2 worm cellular contexts compared by ENCODE assay signal in the genomic region with DNA sequence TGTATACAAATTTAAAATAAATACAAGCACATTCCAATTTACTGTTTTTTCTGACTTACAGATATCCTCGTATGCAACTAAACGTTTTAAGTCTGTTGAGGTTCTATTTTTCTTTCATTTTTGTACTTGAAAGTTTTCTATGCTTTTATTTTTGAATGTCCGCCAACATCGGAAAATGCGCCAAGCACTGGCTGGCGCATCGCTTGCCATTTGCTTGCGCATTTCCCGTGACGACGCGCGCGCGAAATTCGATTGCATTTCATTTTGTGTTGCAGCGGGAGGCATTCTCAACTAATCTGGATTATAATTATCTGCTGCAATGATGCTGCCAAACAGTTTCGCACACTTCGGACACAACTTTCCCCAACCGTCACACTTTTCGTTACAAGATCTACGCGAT.
A peak's percentile ranks its signal among the peaks of the same experiment; 100 is the strongest.
TF ChIP-seq lines count a peak whose summit lies in the region.

A gene (plus strand): TSS at position 278 of the 400 bp plus-strand sequence.

TF ChIP-seq in whole organism, L1 larva, 84 proteins besides CTCF, POLR2A, EP300 and RAD21 (continued from another document):
- TF ChIP-seq mab-9 (GFP tag; IDR thresholded peaks at IDR 0.05; lab: Robert Waterston, UW): peak; percentile 93
- peak; percentile 99 for TF ChIP-seq rnt-1 (tag; optimal IDR thresholded peaks at IDR 0.05; lab: Kevin White, UChicago)
- peak; percentile 94 for TF ChIP-seq nhr-77 (tag; optimal IDR thresholded peaks at IDR 0.05; lab: Kevin White, UChicago)
- peak; percentile 97 to 99 (median 98) for TF ChIP-seq ceh-82 (tag; optimal IDR thresholded peaks at IDR 0.05; lab: Kevin White, UChicago)
- no peak for TF ChIP-seq ets-5 (GFP tag; IDR thresholded peaks at IDR 0.05; lab: Robert Waterston, UW)
- TF ChIP-seq nhr-12 (tag; optimal IDR thresholded peaks at IDR 0.05; lab: Kevin White, UChicago): peak; percentile 3
- no peak for TF ChIP-seq nhr-28 (tag; optimal IDR thresholded peaks at IDR 0.05; lab: Kevin White, UChicago)
- TF ChIP-seq elt-2 (tag; optimal IDR thresholded peaks at IDR 0.05; lab: Kevin White, UChicago): peak; percentile 87
- peak; percentile 85 for TF ChIP-seq nhr-11 (tag; optimal IDR thresholded peaks at IDR 0.05; lab: Kevin White, UChicago)
- TF ChIP-seq skn-1 (tag; optimal IDR thresholded peaks at IDR 0.05; lab: Kevin White, UChicago): peak; percentile 96
- peak; percentile 89 for TF ChIP-seq egl-13 (tag; optimal IDR thresholded peaks at IDR 0.05; lab: Kevin White, UChicago)
- peak; percentile 88 for TF ChIP-seq zip-4 (GFP tag; optimal IDR thresholded peaks at IDR 0.05; lab: Kevin White, UChicago)
- TF ChIP-seq unc-98 (GFP tag; IDR thresholded peaks at IDR 0.05; lab: Robert Waterston, UW): peak; percentile 73
- peak; percentile 91 for TF ChIP-seq ztf-4 (tag; optimal IDR thresholded peaks at IDR 0.05; lab: Kevin White, UChicago)
- peak; percentile 99 to 100 for TF ChIP-seq lin-35 (GFP tag; optimal IDR thresholded peaks at IDR 0.05; lab: Kevin White, UChicago)
- TF ChIP-seq C34B4.2 (tag; optimal IDR thresholded peaks at IDR 0.05; lab: Kevin White, UChicago): peak; percentile 80
- TF ChIP-seq nhr-76 (tag; optimal IDR thresholded peaks at IDR 0.05; lab: Kevin White, UChicago): peak; percentile 18
- peak; percentile 82 for TF ChIP-seq lir-3 (tag; optimal IDR thresholded peaks at IDR 0.05; lab: Kevin White, UChicago; ENCODE audit: poor library complexity)
- TF ChIP-seq snpc-4 (tag; optimal IDR thresholded peaks at IDR 0.05; lab: Kevin White, UChicago): peak; percentile 83
- TF ChIP-seq Y116A8C.19 (tag; optimal IDR thresholded peaks at IDR 0.05; lab: Kevin White, UChicago; ENCODE audit: borderline replicate concordance): no peak
- peak; percentile 56 for TF ChIP-seq unc-62 (GFP tag; optimal IDR thresholded peaks at IDR 0.05; lab: Kevin White, UChicago)
- no peak for TF ChIP-seq tlp-1 (tag; optimal IDR thresholded peaks at IDR 0.05; lab: Kevin White, UChicago)
- TF ChIP-seq ceh-90 (tag; optimal IDR thresholded peaks at IDR 0.05; lab: Kevin White, UChicago): peak; percentile 41
- TF ChIP-seq pag-3 (tag; optimal IDR thresholded peaks at IDR 0.05; lab: Kevin White, UChicago; ENCODE audit: borderline replicate concordance, insufficient read depth): no peak
- TF ChIP-seq isw-1 (GFP tag; IDR thresholded peaks at IDR 0.05; lab: Robert Waterston, UW): peak; percentile 97
- TF ChIP-seq lsy-2 (tag; optimal IDR thresholded peaks at IDR 0.05; lab: Kevin White, UChicago): peak; percentile 97
- no peak for TF ChIP-seq nhr-84 (tag; optimal IDR thresholded peaks at IDR 0.05; lab: Kevin White, UChicago)

TF ChIP-seq in whole organism, young adult, 124 proteins besides CTCF, POLR2A, EP300 and RAD21 (continued from another document):
- peak; percentile 85 for TF ChIP-seq C06A6.2 (GFP tag; conservative IDR thresholded peaks at IDR 0.05; lab: Robert Waterston, UW)
- TF ChIP-seq athp-1 (tag; optimal IDR thresholded peaks at IDR 0.05; lab: Kevin White, UChicago): peak; percentile 79
- no peak for TF ChIP-seq snpc-1.1 (tag; optimal IDR thresholded peaks at IDR 0.05; lab: Kevin White, UChicago; ENCODE audit: insufficient read depth)
- no peak for TF ChIP-seq hlh-26 (GFP tag; conservative IDR thresholded peaks at IDR 0.05; lab: Robert Waterston, UW)
- TF ChIP-seq Y53G8AR.9 (GFP tag; conservative IDR thresholded peaks at IDR 0.05; lab: Robert Waterston, UW): peak; percentile 97
- peak; percentile 78 for TF ChIP-seq gei-17 (GFP tag; optimal IDR thresholded peaks at IDR 0.05; lab: Kevin White, UChicago)
- TF ChIP-seq F52B5.7 (tag; optimal IDR thresholded peaks at IDR 0.05; lab: Kevin White, UChicago): peak; percentile 59
- TF ChIP-seq K12H6.12 (tag; optimal IDR thresholded peaks at IDR 0.05; lab: Kevin White, UChicago): peak; percentile 85
- peak; percentile 97 for TF ChIP-seq dox-1 (GFP tag; IDR thresholded peaks at IDR 0.05; lab: Robert Waterston, UW)
- peak; percentile 83 for TF ChIP-seq ceh-100 (GFP tag; IDR thresholded peaks at IDR 0.05; lab: Robert Waterston, UW)
- no peak for TF ChIP-seq lag-1 (GFP tag; IDR thresholded peaks at IDR 0.05; lab: Robert Waterston, UW)
- TF ChIP-seq dpl-1 (GFP tag; optimal IDR thresholded peaks at IDR 0.05; lab: Kevin White, UChicago): peak; percentile 98
- TF ChIP-seq rec-8 (tag; optimal IDR thresholded peaks at IDR 0.05; lab: Kevin White, UChicago): no peak
- peak; percentile 22 for TF ChIP-seq ccch-3 (GFP tag; optimal IDR thresholded peaks at IDR 0.05; lab: Kevin White, UChicago)
- TF ChIP-seq K11D2.4 (GFP tag; IDR thresholded peaks at IDR 0.05; lab: Robert Waterston, UW): peak; percentile 91
- TF ChIP-seq nfya-1 (tag; optimal IDR thresholded peaks at IDR 0.05; lab: Kevin White, UChicago; ENCODE audit: borderline replicate concordance, insufficient read depth): no peak
- TF ChIP-seq ceh-40 (GFP tag; IDR thresholded peaks at IDR 0.05; lab: Robert Waterston, UW): no peak
- peak; percentile 63 for TF ChIP-seq egrh-3 (GFP tag; IDR thresholded peaks at IDR 0.05; lab: Robert Waterston, UW)
- TF ChIP-seq aptf-3 (GFP tag; IDR thresholded peaks at IDR 0.05; lab: Robert Waterston, UW): 0 out of 2 replicates have a peak, but pooled peaks have one; percentile 49
- peak; percentile 94 for TF ChIP-seq F33H1.4 (GFP tag; IDR thresholded peaks at IDR 0.05; lab: Robert Waterston, UW)
- no peak for TF ChIP-seq die-1 (tag; optimal IDR thresholded peaks at IDR 0.05; lab: Kevin White, UChicago)
- TF ChIP-seq snpc-1.3 (tag; optimal IDR thresholded peaks at IDR 0.05; lab: Kevin White, UChicago; ENCODE audit: insufficient read depth): peak; percentile 41
- TF ChIP-seq snpc-3.4 (tag; optimal IDR thresholded peaks at IDR 0.05; lab: Kevin White, UChicago): peak; percentile 88
- TF ChIP-seq mcd-1 (GFP tag; IDR thresholded peaks at IDR 0.05; lab: Robert Waterston, UW): peak; percentile 96
- TF ChIP-seq rcor-1 (GFP tag; IDR thresholded peaks at IDR 0.05; lab: Robert Waterston, UW): peak; percentile 92
- no peak for TF ChIP-seq ceh-58 (GFP tag; IDR thresholded peaks at IDR 0.05; lab: Robert Waterston, UW)
- TF ChIP-seq let-607 (tag; optimal IDR thresholded peaks at IDR 0.05; lab: Kevin White, UChicago): peak; percentile 54 to 83
- peak; percentile 92 for TF ChIP-seq ZK185.1 (tag; optimal IDR thresholded peaks at IDR 0.05; lab: Kevin White, UChicago; ENCODE audit: poor library complexity, severe bottlenecking)
- TF ChIP-seq lin-40 (tag; optimal IDR thresholded peaks at IDR 0.05; lab: Kevin White, UChicago): no peak
- TF ChIP-seq F49E8.2 (tag; optimal IDR thresholded peaks at IDR 0.05; lab: Kevin White, UChicago; ENCODE audit: insufficient read depth): peak; percentile 64
- no peak for TF ChIP-seq dpff-1 (tag; optimal IDR thresholded peaks at IDR 0.05; lab: Kevin White, UChicago)
- no peak for TF ChIP-seq Y79H2A.3 (GFP tag; conservative IDR thresholded peaks at IDR 0.05; lab: Robert Waterston, UW)
- peak; percentile 78 for TF ChIP-seq egl-44 (GFP tag; IDR thresholded peaks at IDR 0.05; lab: Robert Waterston, UW)
- TF ChIP-seq Y53F4B.3 (GFP tag; IDR thresholded peaks at IDR 0.05; lab: Robert Waterston, UW): no peak
